Worm (Caenorhabditis elegans): ENCODE measurements around the gene duxl-1.
"Not testable (repeated sequence)": the region's sequence is repeated elsewhere in the genome, so short reads cannot be mapped to it uniquely, and the experiment has no call there.

The duxl-1 gene

ce11 chrII:1663516-1663915 is at the start of gene duxl-1:
Gene duxl-1 (plus strand): TSS chrII:1663699.
- TF ChIP-seq dao-5 (tag; optimal IDR thresholded peaks at IDR 0.05): no peak
- no peak for TF ChIP-seq W03F9.2 (tag; optimal IDR thresholded peaks at IDR 0.05)
- TF ChIP-seq him-1 (tag; optimal IDR thresholded peaks at IDR 0.05): no peak

- TF ChIP-seq him-1 (tag; optimal IDR thresholded peaks at IDR 0.05) (no peak), W03F9.2 (tag; optimal IDR thresholded peaks at IDR 0.05) (no peak), dao-5 (tag; optimal IDR thresholded peaks at IDR 0.05) (no peak)
Measured at ce11 chrII:1613972-1614371, 49.5 kb upstream of the duxl-1 start, which contains the start of gene fbxa-164. Gene fbxa-164 (minus strand): TSS chrII:1614072.

ce11 chrII:1616382-1616781 is 47.1 kb upstream of the duxl-1 start, which contains the start of gene fbxa-165:
Gene fbxa-165 (minus strand): TSS chrII:1616482.
- TF ChIP-seq him-1 (tag; optimal IDR thresholded peaks at IDR 0.05): no peak
- no peak for TF ChIP-seq W03F9.2 (tag; optimal IDR thresholded peaks at IDR 0.05)
- no peak for TF ChIP-seq dao-5 (tag; optimal IDR thresholded peaks at IDR 0.05)

ce11 chrII:1618948-1619347 is 44.6 kb upstream of the duxl-1 start, which contains the start of gene fbxa-166:
Gene fbxa-166 (minus strand): TSS chrII:1619048.
- TF ChIP-seq W03F9.2 (tag; optimal IDR thresholded peaks at IDR 0.05) (no peak), him-1 (tag; optimal IDR thresholded peaks at IDR 0.05) (no peak), dao-5 (tag; optimal IDR thresholded peaks at IDR 0.05) (no peak)

- no peak for TF ChIP-seq W03F9.2 (tag; optimal IDR thresholded peaks at IDR 0.05)
- no peak for TF ChIP-seq him-1 (tag; optimal IDR thresholded peaks at IDR 0.05)
- no peak for TF ChIP-seq dao-5 (tag; optimal IDR thresholded peaks at IDR 0.05)
Measured at ce11 chrII:1621180-1621579, 42.3 kb upstream of the duxl-1 start, which contains the start of gene fbxa-158. Gene fbxa-158 (minus strand): TSS chrII:1621280.

ce11 chrII:1621795-1622194 is 41.7 kb upstream of the duxl-1 start:
- TF ChIP-seq W03F9.2 (tag; optimal IDR thresholded peaks at IDR 0.05) (no peak), dao-5 (tag; optimal IDR thresholded peaks at IDR 0.05) (no peak), him-1 (tag; optimal IDR thresholded peaks at IDR 0.05) (no peak)

- TF ChIP-seq W03F9.2 (tag; optimal IDR thresholded peaks at IDR 0.05) (no peak), him-1 (tag; optimal IDR thresholded peaks at IDR 0.05) (no peak), dao-5 (tag; optimal IDR thresholded peaks at IDR 0.05) (no peak)
Measured at ce11 chrII:1624572-1624971, 38.9 kb upstream of the duxl-1 start, which contains the start of gene fbxa-160. Gene fbxa-160 (minus strand): TSS chrII:1624672.

- TF ChIP-seq him-1 (tag; optimal IDR thresholded peaks at IDR 0.05) (no peak), W03F9.2 (tag; optimal IDR thresholded peaks at IDR 0.05) (no peak), dao-5 (tag; optimal IDR thresholded peaks at IDR 0.05) (no peak)
Measured at ce11 chrII:1625666-1626065, 37.8 kb upstream of the duxl-1 start, which contains the start of gene C08E3.14. Gene C08E3.14 (plus strand): TSS chrII:1625966.

- not testable (repeated sequence) for TF ChIP-seq W03F9.2, him-1, dao-5 (tag; optimal IDR thresholded peaks at IDR 0.05)
Measured at ce11 chrII:1627783-1628182, 35.7 kb upstream of the duxl-1 start, which contains the start of gene C08E3.15. Gene C08E3.15 (minus strand): TSS chrII:1627883.

ce11 chrII:1632216-1632615 is 31.3 kb upstream of the duxl-1 start, which contains the start of gene C08E3.13:
Gene C08E3.13 (minus strand): TSS chrII:1632316.
- TF ChIP-seq dao-5, W03F9.2, him-1 (tag; optimal IDR thresholded peaks at IDR 0.05): not testable (repeated sequence)

- not testable (repeated sequence) for TF ChIP-seq him-1, dao-5, W03F9.2 (tag; optimal IDR thresholded peaks at IDR 0.05)
Measured at ce11 chrII:1633490-1633889, 30.0 kb upstream of the duxl-1 start, which contains the start of gene C08E3.1. Gene C08E3.1 (plus strand): TSS chrII:1633790.

- TF ChIP-seq him-1 (tag; optimal IDR thresholded peaks at IDR 0.05) (no peak), W03F9.2 (tag; optimal IDR thresholded peaks at IDR 0.05) (no peak), dao-5 (tag; optimal IDR thresholded peaks at IDR 0.05) (no peak)
Measured at ce11 chrII:1635969-1636368, 27.5 kb upstream of the duxl-1 start.

ce11 chrII:1636392-1636791 is 27.1 kb upstream of the duxl-1 start, which contains the start of gene srg-20:
Gene srg-20 (plus strand): TSS chrII:1636692.
- not testable (repeated sequence) for TF ChIP-seq dao-5, him-1, W03F9.2 (tag; optimal IDR thresholded peaks at IDR 0.05)

ce11 chrII:1640496-1640895 is 23.0 kb upstream of the duxl-1 start, which contains the start of gene srh-72:
Gene srh-72 (minus strand): TSS chrII:1640596.
- TF ChIP-seq W03F9.2 (tag; optimal IDR thresholded peaks at IDR 0.05) (no peak), dao-5 (tag; optimal IDR thresholded peaks at IDR 0.05) (no peak), him-1 (tag; optimal IDR thresholded peaks at IDR 0.05) (no peak)

Data from whole organism, L4/young adult.